Worm (Caenorhabditis elegans): ENCODE data around the gene inx-8.

The inx-8 gene

ce11 chrIV:11650344-11650743 is 23.3 kb upstream of the inx-8 start:
- TF ChIP-seq dao-5 (tag; optimal IDR thresholded peaks at IDR 0.05) (no peak), him-1 (tag; optimal IDR thresholded peaks at IDR 0.05) (no peak), W03F9.2 (tag; optimal IDR thresholded peaks at IDR 0.05) (no peak)

ce11 chrIV:11651965-11652453 is 21.6 kb upstream of the inx-8 start, which contains the start of the genes acl-3 and ndub-6:
Gene acl-3, minus strand, starts transcription at chrIV:11652023.
Gene ndub-6, plus strand, starts transcription at chrIV:11652403.
- TF ChIP-seq dao-5 (tag; optimal IDR thresholded peaks at IDR 0.05) = no peak

- no peak for TF ChIP-seq dao-5 (tag; optimal IDR thresholded peaks at IDR 0.05)
- no peak for TF ChIP-seq W03F9.2 (tag; optimal IDR thresholded peaks at IDR 0.05)
- no peak for TF ChIP-seq him-1 (tag; optimal IDR thresholded peaks at IDR 0.05)
These were observed 18.3 kb upstream of the inx-8 start, which contains the start of gene ent-1 for ce11 chrIV:11655370-11655769. Gene ent-1, minus strand, starts transcription at chrIV:11655470.

- TF ChIP-seq him-1 (tag; optimal IDR thresholded peaks at IDR 0.05) (no peak), W03F9.2 (tag; optimal IDR thresholded peaks at IDR 0.05) (no peak), dao-5 (tag; optimal IDR thresholded peaks at IDR 0.05) (no peak)
These were observed 17.4 kb upstream of the inx-8 start, which contains the start of gene ZK809.5 for ce11 chrIV:11656144-11656780. Gene ZK809.5, plus strand, starts transcription at chrIV:11656730.

- no peak for TF ChIP-seq dao-5 (tag; optimal IDR thresholded peaks at IDR 0.05)
- no peak for TF ChIP-seq W03F9.2 (tag; optimal IDR thresholded peaks at IDR 0.05)
- TF ChIP-seq him-1 (tag; optimal IDR thresholded peaks at IDR 0.05) = no peak
These were observed 13.8 kb upstream of the inx-8 start, which contains the start of gene ZK792.1 for ce11 chrIV:11659794-11660312. Gene ZK792.1, plus strand, starts transcription at chrIV:11659844.

- TF ChIP-seq W03F9.2 (tag; optimal IDR thresholded peaks at IDR 0.05) (no peak), dao-5 (tag; optimal IDR thresholded peaks at IDR 0.05) (no peak), him-1 (tag; optimal IDR thresholded peaks at IDR 0.05) (no peak)
These were observed 8.6 kb upstream of the inx-8 start, which contains the start of gene ZK809.9 for ce11 chrIV:11665010-11665409. Gene ZK809.9, plus strand, starts transcription at chrIV:11665310.

ce11 chrIV:11668001-11668400 is 5.6 kb upstream of the inx-8 start, which contains the start of gene atg-4.2:
Gene atg-4.2, plus strand, starts transcription at chrIV:11668024.
- TF ChIP-seq him-1 (tag; optimal IDR thresholded peaks at IDR 0.05) = no peak
- no peak for TF ChIP-seq W03F9.2 (tag; optimal IDR thresholded peaks at IDR 0.05)
- no peak for TF ChIP-seq dao-5 (tag; optimal IDR thresholded peaks at IDR 0.05)

- TF ChIP-seq dao-5 (tag; optimal IDR thresholded peaks at IDR 0.05) = no peak
- TF ChIP-seq W03F9.2 (tag; optimal IDR thresholded peaks at IDR 0.05) = no peak
- no peak for TF ChIP-seq him-1 (tag; optimal IDR thresholded peaks at IDR 0.05)
These were observed 2.4 kb downstream of the inx-8 start, which contains the start of gene inx-9 for ce11 chrIV:11676054-11676453. Gene inx-9, plus strand, starts transcription at chrIV:11676354.

- TF ChIP-seq dao-5 (tag; optimal IDR thresholded peaks at IDR 0.05) (no peak), him-1 (tag; optimal IDR thresholded peaks at IDR 0.05) (no peak), W03F9.2 (tag; optimal IDR thresholded peaks at IDR 0.05) (no peak)
These were observed 8.3 kb downstream of the inx-8 start, which contains the start of gene ZK792.4 for ce11 chrIV:11681905-11682304. Gene ZK792.4, minus strand, starts transcription at chrIV:11682005.

ce11 chrIV:11688018-11688417 is 14.4 kb downstream of the inx-8 start, which contains the start of gene ZK792.5:
Gene ZK792.5, minus strand, starts transcription at chrIV:11688118.
- TF ChIP-seq him-1 (tag; optimal IDR thresholded peaks at IDR 0.05) = no peak
- TF ChIP-seq dao-5 (tag; optimal IDR thresholded peaks at IDR 0.05) = no peak
- no peak for TF ChIP-seq W03F9.2 (tag; optimal IDR thresholded peaks at IDR 0.05)

- TF ChIP-seq dao-5 (tag; optimal IDR thresholded peaks at IDR 0.05) (no peak), W03F9.2 (tag; optimal IDR thresholded peaks at IDR 0.05) (no peak), him-1 (tag; optimal IDR thresholded peaks at IDR 0.05) (no peak)
These were observed 17.3 kb downstream of the inx-8 start, which contains the start of gene let-60 for ce11 chrIV:11690988-11691387. Gene let-60, minus strand, starts transcription at chrIV:11691088.

- TF ChIP-seq him-1 (tag; optimal IDR thresholded peaks at IDR 0.05) (no peak), dao-5 (tag; optimal IDR thresholded peaks at IDR 0.05) (no peak), W03F9.2 (tag; optimal IDR thresholded peaks at IDR 0.05) (no peak)
These were observed 17.9 kb downstream of the inx-8 start for ce11 chrIV:11691524-11691923.

- TF ChIP-seq him-1 (tag; optimal IDR thresholded peaks at IDR 0.05) (peak; percentile 52), W03F9.2 (tag; optimal IDR thresholded peaks at IDR 0.05) (peak; percentile 38), dao-5 (tag; optimal IDR thresholded peaks at IDR 0.05) (peak; percentile 55)
These were observed 18.5 kb downstream of the inx-8 start for ce11 chrIV:11692071-11692673.

- TF ChIP-seq him-1 (tag; optimal IDR thresholded peaks at IDR 0.05) = no peak
- no peak for TF ChIP-seq W03F9.2 (tag; optimal IDR thresholded peaks at IDR 0.05)
- no peak for TF ChIP-seq dao-5 (tag; optimal IDR thresholded peaks at IDR 0.05)
These were observed 19.9 kb downstream of the inx-8 start, which contains the start of gene ZK792.12 for ce11 chrIV:11693493-11693892. Gene ZK792.12, plus strand, starts transcription at chrIV:11693793.
